Worm (Caenorhabditis elegans) whole organism, L1 larva: ENCODE data around the gene R74.2.

Experiments used
- elt-2 ChIP-seq: sonication (generic microtip); optimal IDR thresholded peaks from 2 replicates; lab custom pipeline; 2016; ENCODE audit warnings: missing genetic modification characterization, mild to moderate bottlenecking, inconsistent platforms, missing compliant biosample characterization, missing genetic modification reagents
- fkh-4 ChIP-seq: sonication (generic microtip); optimal IDR thresholded peaks from 2 replicates; lab custom pipeline; 2016; ENCODE audit warnings: missing compliant biosample characterization, missing genetic modification characterization, borderline replicate concordance
- fos-1 ChIP-seq: fragments of 150-350 bp; optimal IDR thresholded peaks from 2 replicates; lab custom pipeline; 2014; ENCODE audit warnings: missing biosample characterization, missing genetic modification characterization
- lin-13 ChIP-seq: fragments of 150-350 bp; optimal IDR thresholded peaks from 2 replicates; lab custom pipeline; 2014; ENCODE audit warnings: missing biosample characterization, missing genetic modification reagents, missing genetic modification characterization
- lin-15B ChIP-seq: fragments of 150-350 bp; sonication (generic microtip); optimal IDR thresholded peaks from 3 replicates; lab custom pipeline; 2014; ENCODE audit warnings: missing biosample characterization, missing genetic modification characterization
- nhr-12 ChIP-seq: sonication (generic microtip); optimal IDR thresholded peaks from 2 replicates; lab custom pipeline; 2017; ENCODE audit warnings: missing biosample characterization, missing genetic modification characterization
- nhr-20 ChIP-seq: sonication (generic microtip); optimal IDR thresholded peaks from 2 replicates; lab custom pipeline; 2016; ENCODE audit warnings: mild to moderate bottlenecking, missing genetic modification characterization, missing compliant biosample characterization
- nhr-71 ChIP-seq: sonication (generic microtip); optimal IDR thresholded peaks from 2 replicates; lab custom pipeline; 2016; ENCODE audit warnings: mild to moderate bottlenecking, missing genetic modification characterization, moderate library complexity, missing compliant biosample characterization
- rnt-1 ChIP-seq: sonication (generic microtip); optimal IDR thresholded peaks from 2 replicates; lab custom pipeline; 2016; ENCODE audit warnings: mild to moderate bottlenecking, missing genetic modification characterization, moderate library complexity, missing compliant biosample characterization
- tbx-2 ChIP-seq: sonication (generic microtip); optimal IDR thresholded peaks from 2 replicates; lab custom pipeline; 2016; ENCODE audit warnings: missing genetic modification characterization, missing compliant biosample characterization
- unc-30 ChIP-seq: sonication (generic microtip); optimal IDR thresholded peaks from 2 replicates; lab custom pipeline; 2017; ENCODE audit warnings: missing biosample characterization, missing genetic modification characterization
- zag-1 ChIP-seq: fragments of 150-350 bp; optimal IDR thresholded peaks from 2 replicates; lab custom pipeline; 2014; ENCODE audit warnings: missing biosample characterization, missing genetic modification characterization

DNA sequence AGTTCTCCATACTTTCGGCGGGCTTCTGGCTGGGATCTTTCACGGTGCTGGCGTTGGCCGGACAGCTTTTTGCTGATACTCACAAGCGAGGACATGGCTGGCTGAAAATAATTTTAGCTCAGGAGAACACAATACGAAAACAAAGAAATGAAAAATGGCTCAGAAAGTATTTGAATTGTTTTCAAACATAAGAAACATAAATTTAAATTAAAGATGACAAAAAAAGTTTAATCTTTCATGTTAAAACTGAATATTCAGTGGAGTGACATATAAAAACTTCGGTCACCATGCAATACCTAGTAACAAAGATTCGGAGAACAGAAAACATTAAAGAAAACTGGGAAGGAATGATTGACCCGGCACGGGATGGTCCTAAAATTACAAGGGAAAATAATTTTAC, 9.4 kb upstream of the R74.2 start, which contains the start of gene C16C10.2:
- TF ChIP-seq unc-30 (tag; lab: Kevin White, UChicago): no peak
- no peak for TF ChIP-seq fos-1 (tag; lab: Kevin White, UChicago)
- no peak for TF ChIP-seq nhr-12 (tag; lab: Kevin White, UChicago)
- no peak for TF ChIP-seq rnt-1 (tag; lab: Kevin White, UChicago)
- TF ChIP-seq lin-13 (GFP tag; lab: Kevin White, UChicago): no peak
- no peak for TF ChIP-seq fkh-4 (tag; lab: Kevin White, UChicago)
- no peak for TF ChIP-seq zag-1 (tag; lab: Kevin White, UChicago)
- TF ChIP-seq lin-15B: no peak
- no peak for TF ChIP-seq nhr-71 (tag; lab: Kevin White, UChicago)
- TF ChIP-seq nhr-20 (tag; lab: Kevin White, UChicago): no peak
- TF ChIP-seq elt-2: no peak
- no peak for TF ChIP-seq tbx-2 (tag; lab: Kevin White, UChicago)
